Worm (Caenorhabditis elegans) whole organism, midembryonic: ENCODE data around the gene F34D10.8.

Experiments used
- T22C8.4 ChIP-seq: fragments of 200-800 bp; sonication (Bioruptor generic); IDR thresholded peaks from 2 replicates; pipeline ENCODE4 v1.3.6; 2022; ENCODE audit warnings: missing genetic modification characterization, missing compliant biosample characterization
- cog-1 ChIP-seq: sonication (generic microtip); optimal IDR thresholded peaks from 2 replicates; lab custom pipeline; 2016; ENCODE audit warnings: missing genetic modification characterization, missing compliant biosample characterization
- flt-1 ChIP-seq: fragments of 200-800 bp; sonication (Bioruptor generic); IDR thresholded peaks from 2 replicates; pipeline ENCODE4 v1.3.6; 2022; ENCODE audit warnings: missing genetic modification characterization, missing compliant biosample characterization
- klf-2 ChIP-seq: fragments of 200-800 bp; sonication (Bioruptor generic); conservative IDR thresholded peaks from 2 replicates; pipeline ENCODE4 v1.3.6; 2022; ENCODE audit warnings: missing genetic modification reagents, missing genetic modification characterization, missing compliant biosample characterization
- med-1 ChIP-seq: sonication (generic microtip); optimal IDR thresholded peaks from 2 replicates; lab custom pipeline; 2017; ENCODE audit warnings: missing genetic modification characterization, mild to moderate bottlenecking, missing compliant biosample characterization, antibody characterized with exemption, missing genetic modification reagents; ENCODE audit not compliant: insufficient read depth
- ref-1 ChIP-seq: fragments of 200-800 bp; sonication (Bioruptor generic); conservative IDR thresholded peaks from 2 replicates; pipeline ENCODE4 v1.3.6; 2022; ENCODE audit warnings: missing genetic modification reagents, missing genetic modification characterization, missing compliant biosample characterization
- tab-1 ChIP-seq: fragments of 200-800 bp; sonication (Bioruptor generic); IDR thresholded peaks from 2 replicates; pipeline ENCODE4 v1.3.6; 2022; ENCODE audit warnings: missing genetic modification characterization, missing compliant biosample characterization
- ztf-23 ChIP-seq: fragments of 200-800 bp; sonication (Bioruptor generic); IDR thresholded peaks from 2 replicates; pipeline ENCODE4 v1.3.6; 2022; ENCODE audit warnings: missing genetic modification reagents, missing genetic modification characterization, missing compliant biosample characterization
- ztf-29 ChIP-seq: fragments of 200-800 bp; sonication (Bioruptor generic); IDR thresholded peaks from 2 replicates; pipeline ENCODE4 v1.3.6; 2022; ENCODE audit warnings: missing genetic modification reagents, missing genetic modification characterization, missing compliant biosample characterization

Gene F34D10.8

ce11 chrIII:3745138-3745537, 14.6 kb downstream of the F34D10.8 start, which contains the start of gene lin-48:
Gene lin-48, plus strand, starts transcription at chrIII:3745438.
- no peak for TF ChIP-seq T22C8.4 (GFP tag; lab: Robert Waterston, UW)
- 0 out of 2 replicates have a peak, but pooled peaks have one; percentile 2 for TF ChIP-seq ref-1 (GFP tag; lab: Robert Waterston, UW)
- no peak for TF ChIP-seq cog-1 (tag; lab: Kevin White, UChicago)
- TF ChIP-seq flt-1 (GFP tag; lab: Robert Waterston, UW): no peak
- no peak for TF ChIP-seq ztf-29
- no peak for TF ChIP-seq tab-1 (GFP tag; lab: Robert Waterston, UW)
- no peak for TF ChIP-seq klf-2 (GFP tag; lab: Robert Waterston, UW)

ce11 chrIII:3759312-3759711, 28.7 kb downstream of the F34D10.8 start, which contains the start of gene arcp-1:
Gene arcp-1, minus strand, starts transcription at chrIII:3759412.
- TF ChIP-seq ztf-29 (no peak), med-1 (GFP tag; lab: Kevin White, UChicago) (no peak), klf-2 (GFP tag; lab: Robert Waterston, UW) (no peak), T22C8.4 (GFP tag; lab: Robert Waterston, UW) (no peak), tab-1 (GFP tag; lab: Robert Waterston, UW) (no peak)

- TF ChIP-seq ztf-29 (no peak), med-1 (GFP tag; lab: Kevin White, UChicago) (no peak)
Observed at ce11 chrIII:3764043-3764442, 33.5 kb downstream of the F34D10.8 start.

- TF ChIP-seq T22C8.4 (GFP tag; lab: Robert Waterston, UW) (no peak), flt-1 (GFP tag; lab: Robert Waterston, UW) (no peak), cog-1 (tag; lab: Kevin White, UChicago) (no peak), ztf-23 (no peak), ref-1 (GFP tag; lab: Robert Waterston, UW) (no peak), ztf-29 (no peak), med-1 (GFP tag; lab: Kevin White, UChicago) (no peak), klf-2 (GFP tag; lab: Robert Waterston, UW) (no peak), tab-1 (GFP tag; lab: Robert Waterston, UW) (no peak)
Observed at ce11 chrIII:3764584-3764983, 34.0 kb downstream of the F34D10.8 start.

- no peak for TF ChIP-seq tab-1 (GFP tag; lab: Robert Waterston, UW)
- TF ChIP-seq med-1 (GFP tag; lab: Kevin White, UChicago): no peak
- no peak for TF ChIP-seq ztf-29
- no peak for TF ChIP-seq ztf-23
- TF ChIP-seq ref-1 (GFP tag; lab: Robert Waterston, UW): no peak
- no peak for TF ChIP-seq T22C8.4 (GFP tag; lab: Robert Waterston, UW)
- no peak for TF ChIP-seq klf-2 (GFP tag; lab: Robert Waterston, UW)
- TF ChIP-seq flt-1 (GFP tag; lab: Robert Waterston, UW): no peak
- no peak for TF ChIP-seq cog-1 (tag; lab: Kevin White, UChicago)
Observed at ce11 chrIII:3765460-3765859, 34.9 kb downstream of the F34D10.8 start, which contains the start of gene C44F1.1. Gene C44F1.1, minus strand, starts transcription at chrIII:3765560.

- no peak for TF ChIP-seq klf-2 (GFP tag; lab: Robert Waterston, UW)
- no peak for TF ChIP-seq ref-1 (GFP tag; lab: Robert Waterston, UW)
- TF ChIP-seq med-1 (GFP tag; lab: Kevin White, UChicago): no peak
- no peak for TF ChIP-seq cog-1 (tag; lab: Kevin White, UChicago)
- TF ChIP-seq T22C8.4 (GFP tag; lab: Robert Waterston, UW): no peak
Observed at ce11 chrIII:3768200-3768599, 37.6 kb downstream of the F34D10.8 start, which contains the start of gene gmeb-3. Gene gmeb-3, plus strand, starts transcription at chrIII:3768500.

ce11 chrIII:3770370-3770769, 39.8 kb downstream of the F34D10.8 start:
- TF ChIP-seq flt-1 (GFP tag; lab: Robert Waterston, UW): peak; percentile 85
- TF ChIP-seq T22C8.4 (GFP tag; lab: Robert Waterston, UW): peak; percentile 66
- TF ChIP-seq ref-1 (GFP tag; lab: Robert Waterston, UW): 0 out of 2 replicates have a peak, but pooled peaks have one; percentile 29
- peak; percentile 85 for TF ChIP-seq ztf-23
- TF ChIP-seq klf-2 (GFP tag; lab: Robert Waterston, UW): peak; percentile 73; the same call in 1 of the 2 replicates

ce11 chrIII:3773173-3773572, 42.6 kb downstream of the F34D10.8 start, which contains the start of gene lec-4:
Gene lec-4, minus strand, starts transcription at chrIII:3773326.
- no peak for TF ChIP-seq tab-1 (GFP tag; lab: Robert Waterston, UW)
- TF ChIP-seq ztf-29: no peak
- TF ChIP-seq ref-1 (GFP tag; lab: Robert Waterston, UW): no peak
- no peak for TF ChIP-seq klf-2 (GFP tag; lab: Robert Waterston, UW)
- no peak for TF ChIP-seq ztf-23
- TF ChIP-seq cog-1 (tag; lab: Kevin White, UChicago): no peak
- TF ChIP-seq T22C8.4 (GFP tag; lab: Robert Waterston, UW): no peak
- TF ChIP-seq med-1 (GFP tag; lab: Kevin White, UChicago): no peak
- TF ChIP-seq flt-1 (GFP tag; lab: Robert Waterston, UW): no peak

ce11 chrIII:3774550-3774949, 44.0 kb downstream of the F34D10.8 start:
- no peak for TF ChIP-seq T22C8.4 (GFP tag; lab: Robert Waterston, UW)
- no peak for TF ChIP-seq ref-1 (GFP tag; lab: Robert Waterston, UW)
- TF ChIP-seq tab-1 (GFP tag; lab: Robert Waterston, UW): no peak
- no peak for TF ChIP-seq cog-1 (tag; lab: Kevin White, UChicago)
- TF ChIP-seq flt-1 (GFP tag; lab: Robert Waterston, UW): no peak
- no peak for TF ChIP-seq ztf-29
- TF ChIP-seq med-1 (GFP tag; lab: Kevin White, UChicago): no peak
- TF ChIP-seq klf-2 (GFP tag; lab: Robert Waterston, UW): no peak
- TF ChIP-seq ztf-23: no peak
